Fruit fly (Drosophila melanogaster): ENCODE measurements around the gene BG642163.

DNA sequence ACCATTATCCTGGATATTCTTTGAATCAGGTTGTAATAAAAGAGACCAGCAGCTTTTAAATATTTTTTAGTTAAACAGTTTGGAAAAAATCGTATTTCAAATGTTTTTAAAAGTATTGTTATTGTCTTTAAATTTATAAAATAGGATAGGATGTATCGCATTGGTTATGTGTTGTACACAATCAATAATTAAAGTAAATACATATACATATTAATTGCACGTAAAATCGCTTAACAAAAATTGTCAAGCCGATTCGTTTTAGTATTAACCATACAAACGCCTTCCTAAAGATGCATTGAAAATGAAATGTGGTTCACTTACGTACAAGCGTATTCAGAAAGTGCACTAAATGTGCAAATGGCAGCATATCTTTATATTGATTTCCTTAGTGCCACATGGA lies 5.7 kb downstream of the BG642163 start, which contains the start of gene CG43798:
- no peak for TF ChIP-seq CG7101 (tag; optimal IDR thresholded peaks at IDR 0.05)
- TF ChIP-seq Crg-1 (GFP tag; optimal IDR thresholded peaks at IDR 0.05) = no peak
- no peak for TF ChIP-seq Clk (GFP tag; optimal IDR thresholded peaks at IDR 0.05)
- no peak for TF ChIP-seq cnc (optimal IDR thresholded peaks at IDR 0.05)
